Worm (Caenorhabditis elegans) whole organism, L3 larva: ENCODE data around the gene pigm-1.

Experiments
- R02D3.7 ChIP-seq: fragments of 150-350 bp; optimal IDR thresholded peaks from 2 replicates; lab custom pipeline; 2014; ENCODE audit warnings: missing biosample characterization, missing genetic modification characterization
- ZK546.5 ChIP-seq: sonication (generic microtip); optimal IDR thresholded peaks from 2 replicates; lab custom pipeline; 2017; ENCODE audit warnings: missing biosample characterization, missing genetic modification characterization
- aly-2 ChIP-seq: fragments of 150-350 bp; optimal IDR thresholded peaks from 2 replicates; lab custom pipeline; 2014; ENCODE audit warnings: missing biosample characterization, missing genetic modification characterization
- ama-1 ChIP-seq: fragments of 150-350 bp; optimal IDR thresholded peaks from 2 replicates; lab custom pipeline; 2018
- ceh-16 ChIP-seq: sonication (generic microtip); optimal IDR thresholded peaks from 2 replicates; lab custom pipeline; 2017; ENCODE audit warnings: missing biosample characterization, missing genetic modification characterization
- ceh-28 ChIP-seq: fragments of 150-350 bp; optimal IDR thresholded peaks from 2 replicates; lab custom pipeline; 2014; ENCODE audit warnings: missing biosample characterization, missing genetic modification reagents, missing genetic modification characterization
- ceh-82 ChIP-seq: fragments of 150-350 bp; optimal IDR thresholded peaks from 2 replicates; lab custom pipeline; 2014; ENCODE audit warnings: missing biosample characterization, missing genetic modification characterization
- ceh-9 ChIP-seq: sonication (generic microtip); optimal IDR thresholded peaks from 2 replicates; lab custom pipeline; 2018; ENCODE audit warnings: missing biosample characterization, missing genetic modification characterization
- daf-12 ChIP-seq: fragments of 150-350 bp; optimal IDR thresholded peaks from 2 replicates; lab custom pipeline; 2014; ENCODE audit warnings: missing biosample characterization, missing genetic modification reagents, missing genetic modification characterization
- egl-27 ChIP-seq: sonication (generic microtip); optimal IDR thresholded peaks from 4 replicates; lab custom pipeline; 2017; ENCODE audit warnings: missing biosample characterization, missing genetic modification reagents, missing genetic modification characterization
- egl-5 ChIP-seq: fragments of 150-350 bp; optimal IDR thresholded peaks from 2 replicates; lab custom pipeline; 2017; ENCODE audit warnings: missing biosample characterization, missing genetic modification reagents, missing genetic modification characterization, inconsistent platforms
- elt-1 ChIP-seq: fragments of 150-350 bp; optimal IDR thresholded peaks from 2 replicates; lab custom pipeline; 2014; ENCODE audit warnings: missing biosample characterization, missing genetic modification characterization
- elt-2 ChIP-seq: sonication (generic microtip); optimal IDR thresholded peaks from 2 replicates; lab custom pipeline; 2016; ENCODE audit warnings: missing genetic modification reagents, mild to moderate bottlenecking, missing genetic modification characterization, missing compliant biosample characterization
- elt-3 ChIP-seq, 3 experiments: fragments of 150-350 bp in 1 of 3; sonication (generic microtip) in 2 of 3; optimal IDR thresholded peaks; 2 replicates in 2 of 3; 4 replicates in 1 of 3; lab custom pipeline; 2014 to 2017; ENCODE audit warnings: missing biosample characterization in 3 of 3, missing genetic modification characterization in 3 of 3
- eor-1 ChIP-seq, 2 experiments: fragments of 150-350 bp; optimal IDR thresholded peaks; 2 replicates each; lab custom pipeline; 2014 to 2018; ENCODE audit warnings: missing biosample characterization in 2 of 2, missing genetic modification characterization in 2 of 2
- fkh-10 ChIP-seq: sonication (generic microtip); optimal IDR thresholded peaks from 2 replicates; lab custom pipeline; 2017; ENCODE audit warnings: missing biosample characterization, missing genetic modification reagents, missing genetic modification characterization
- fkh-2 ChIP-seq: fragments of 150-350 bp; optimal IDR thresholded peaks from 2 replicates; lab custom pipeline; 2014; ENCODE audit warnings: missing biosample characterization, missing genetic modification reagents, missing genetic modification characterization
- fos-1 ChIP-seq: fragments of 150-350 bp; optimal IDR thresholded peaks from 2 replicates; lab custom pipeline; 2014; ENCODE audit warnings: missing biosample characterization, missing genetic modification characterization
- hmg-11 ChIP-seq: sonication (generic microtip); optimal IDR thresholded peaks from 2 replicates; lab custom pipeline; 2016; ENCODE audit warnings: missing genetic modification characterization, missing compliant biosample characterization
- jun-1 ChIP-seq: fragments of 150-350 bp; optimal IDR thresholded peaks from 2 replicates; lab custom pipeline; 2014; ENCODE audit warnings: missing biosample characterization, missing genetic modification reagents, missing genetic modification characterization
- lin-15B ChIP-seq: fragments of 150-350 bp; optimal IDR thresholded peaks from 2 replicates; lab custom pipeline; 2014; ENCODE audit warnings: missing biosample characterization, missing genetic modification characterization
- lin-39 ChIP-seq: fragments of 150-350 bp; optimal IDR thresholded peaks from 2 replicates; lab custom pipeline; 2018; ENCODE audit warnings: missing biosample characterization, missing genetic modification reagents, missing genetic modification characterization
- lsy-12 ChIP-seq: sonication (generic microtip); optimal IDR thresholded peaks from 2 replicates; lab custom pipeline; 2016; ENCODE audit warnings: mild to moderate bottlenecking, missing genetic modification characterization, missing compliant biosample characterization
- mdl-1 ChIP-seq: fragments of 150-350 bp; optimal IDR thresholded peaks from 2 replicates; lab custom pipeline; 2014; ENCODE audit warnings: missing biosample characterization, missing genetic modification characterization
- mml-1 ChIP-seq: fragments of 150-350 bp; sonication (generic microtip); optimal IDR thresholded peaks from 3 replicates; lab custom pipeline; 2014; ENCODE audit warnings: missing biosample characterization, missing genetic modification characterization
- nfya-1 ChIP-seq: sonication (generic microtip); optimal IDR thresholded peaks from 2 replicates; lab custom pipeline; 2017; ENCODE audit warnings: missing genetic modification characterization, mild to moderate bottlenecking, missing compliant biosample characterization, antibody characterized with exemption, moderate library complexity; ENCODE audit not compliant: insufficient read depth
- nhr-11 ChIP-seq: fragments of 150-350 bp; optimal IDR thresholded peaks from 2 replicates; lab custom pipeline; 2014; ENCODE audit warnings: missing biosample characterization, missing genetic modification characterization
- nhr-12 ChIP-seq: fragments of 150-350 bp; optimal IDR thresholded peaks from 2 replicates; lab custom pipeline; 2014; ENCODE audit warnings: missing biosample characterization, missing genetic modification characterization
- nhr-23 ChIP-seq: fragments of 150-350 bp; optimal IDR thresholded peaks from 2 replicates; lab custom pipeline; 2014; ENCODE audit warnings: missing biosample characterization, missing genetic modification reagents, missing genetic modification characterization
- nhr-237 ChIP-seq: fragments of 150-350 bp; optimal IDR thresholded peaks from 2 replicates; lab custom pipeline; 2014; ENCODE audit warnings: missing biosample characterization, missing genetic modification characterization
- nhr-25 ChIP-seq: sonication (generic microtip); optimal IDR thresholded peaks from 2 replicates; lab custom pipeline; 2017; ENCODE audit warnings: missing biosample characterization, missing genetic modification characterization
- nhr-28 ChIP-seq: fragments of 150-350 bp; optimal IDR thresholded peaks from 2 replicates; lab custom pipeline; 2014; ENCODE audit warnings: missing biosample characterization, missing genetic modification characterization
- nhr-43 ChIP-seq: sonication (generic microtip); optimal IDR thresholded peaks from 2 replicates; lab custom pipeline; 2016; ENCODE audit warnings: mild to moderate bottlenecking, missing genetic modification characterization, missing compliant biosample characterization; ENCODE audit not compliant: poor library complexity, severe bottlenecking
- nhr-67 ChIP-seq: fragments of 150-350 bp; optimal IDR thresholded peaks from 2 replicates; lab custom pipeline; 2014; ENCODE audit warnings: missing biosample characterization, missing genetic modification characterization
- nhr-76 ChIP-seq: fragments of 150-350 bp; sonication (generic microtip); optimal IDR thresholded peaks from 5 replicates; lab custom pipeline; 2014; ENCODE audit warnings: missing biosample characterization, missing genetic modification characterization
- nhr-77 ChIP-seq: fragments of 150-350 bp; optimal IDR thresholded peaks from 2 replicates; lab custom pipeline; 2014; ENCODE audit warnings: missing biosample characterization, missing genetic modification characterization
- pha-4 ChIP-seq: fragments of 150-350 bp; optimal IDR thresholded peaks from 2 replicates; lab custom pipeline; 2014; ENCODE audit warnings: missing biosample characterization, missing genetic modification reagents, missing genetic modification characterization
- pqm-1 ChIP-seq: fragments of 150-350 bp; optimal IDR thresholded peaks from 2 replicates; lab custom pipeline; 2017; ENCODE audit warnings: missing biosample characterization, missing genetic modification characterization, inconsistent platforms
- sea-2 ChIP-seq: fragments of 150-350 bp; sonication (generic microtip); optimal IDR thresholded peaks from 4 replicates; lab custom pipeline; 2014; ENCODE audit warnings: missing biosample characterization, missing genetic modification reagents, missing genetic modification characterization
- skn-1 ChIP-seq: fragments of 150-350 bp; optimal IDR thresholded peaks from 2 replicates; lab custom pipeline; 2014; ENCODE audit warnings: missing biosample characterization, missing genetic modification characterization
- snpc-4 ChIP-seq: fragments of 150-350 bp; optimal IDR thresholded peaks from 2 replicates; lab custom pipeline; 2014; ENCODE audit warnings: missing biosample characterization, missing genetic modification characterization
- tbx-2 ChIP-seq: sonication (generic microtip); optimal IDR thresholded peaks from 2 replicates; lab custom pipeline; 2016; ENCODE audit warnings: mild to moderate bottlenecking, missing genetic modification characterization, missing compliant biosample characterization
- unc-39 ChIP-seq: sonication (generic microtip); optimal IDR thresholded peaks from 4 replicates; lab custom pipeline; 2017; ENCODE audit warnings: missing biosample characterization, missing genetic modification characterization
- unc-62 ChIP-seq: fragments of 150-350 bp; sonication (generic microtip); optimal IDR thresholded peaks from 4 replicates; lab custom pipeline; 2014; ENCODE audit warnings: missing biosample characterization, missing genetic modification reagents, missing genetic modification characterization
- zag-1 ChIP-seq: fragments of 150-350 bp; optimal IDR thresholded peaks from 2 replicates; lab custom pipeline; 2014; ENCODE audit warnings: missing biosample characterization, missing genetic modification characterization
- ztf-11 ChIP-seq: fragments of 150-350 bp; optimal IDR thresholded peaks from 2 replicates; lab custom pipeline; 2014; ENCODE audit warnings: missing biosample characterization, missing genetic modification characterization
- ztf-4 ChIP-seq: fragments of 150-350 bp; optimal IDR thresholded peaks from 2 replicates; lab custom pipeline; 2014; ENCODE audit warnings: missing biosample characterization, missing genetic modification characterization

Gene pigm-1

DNA sequence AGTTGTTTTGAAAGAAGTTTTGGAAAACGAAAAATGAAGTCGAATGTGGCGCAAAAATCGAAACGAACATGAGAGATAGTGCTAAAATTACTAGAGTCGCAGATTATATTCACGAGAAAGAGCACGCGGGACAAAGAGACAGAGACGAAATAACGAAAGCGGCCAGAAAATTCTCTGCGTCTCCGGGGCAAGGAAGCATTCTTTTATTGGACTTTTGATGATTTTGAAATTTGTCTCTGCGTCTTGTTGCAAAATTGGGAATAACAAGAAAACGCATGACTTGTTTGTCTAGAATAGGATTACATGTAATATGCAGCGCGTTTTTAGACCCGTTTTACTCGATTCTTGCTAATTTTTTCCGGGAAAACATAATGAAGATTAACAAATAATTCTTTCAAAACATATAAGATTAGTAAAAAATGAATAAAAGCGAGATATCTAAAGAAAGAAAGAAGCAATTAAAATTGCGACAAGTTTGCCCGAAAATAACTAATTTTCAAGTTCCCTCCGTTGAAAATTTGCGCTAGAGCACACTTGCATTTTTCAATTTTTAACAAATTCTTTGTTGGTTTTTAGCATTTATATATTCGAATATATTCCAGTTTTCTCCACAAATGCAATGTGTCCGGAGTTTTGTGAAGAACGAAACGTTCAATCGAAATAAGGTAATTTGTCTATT is at the start of gene pigm-1, which contains the start of gene B0491.6:
Gene pigm-1 (plus strand): TSS at position 568 of the 679 bp plus-strand sequence.
Gene B0491.6 (minus strand): TSS at position 466 of the 679 bp plus-strand sequence.
- TF ChIP-seq lin-39 (tag; lab: Kevin White, UChicago): no peak
- peak; percentile 57 for TF ChIP-seq snpc-4 (tag; lab: Kevin White, UChicago)
- peak; percentile 25 for TF ChIP-seq lin-15B
- TF ChIP-seq nhr-25: peak; percentile 46
- TF ChIP-seq sea-2 (GFP tag; lab: Kevin White, UChicago): no peak
- TF ChIP-seq ceh-28 (tag; lab: Kevin White, UChicago): peak; percentile 51
- TF ChIP-seq nhr-67: no peak
- TF ChIP-seq ceh-16 (tag; lab: Kevin White, UChicago): no peak
- peak; percentile 11 for TF ChIP-seq mdl-1 (tag; lab: Kevin White, UChicago)
- TF ChIP-seq ama-1 (lab: Kevin White, UChicago): no peak
- no peak for TF ChIP-seq aly-2 (tag; lab: Kevin White, UChicago)
- no peak for TF ChIP-seq elt-3 (tag; optimal IDR thresholded peaks at IDR 0.05; lab: Kevin White, UChicago)
- no peak for TF ChIP-seq nhr-76
- peak; percentile 25 for TF ChIP-seq nhr-11 (tag; lab: Kevin White, UChicago)
- peak; percentile 69 for TF ChIP-seq hmg-11 (tag; lab: Kevin White, UChicago)
- no peak for TF ChIP-seq zag-1 (tag; lab: Kevin White, UChicago)
- no peak for TF ChIP-seq unc-62 (GFP tag; lab: Kevin White, UChicago)
- TF ChIP-seq elt-1: no peak
- TF ChIP-seq daf-12 (tag; lab: Kevin White, UChicago): no peak
- no peak for TF ChIP-seq unc-39 (tag; lab: Kevin White, UChicago)
- no peak for TF ChIP-seq mml-1 (tag; lab: Kevin White, UChicago)
- no peak for TF ChIP-seq ztf-11 (tag; lab: Kevin White, UChicago)
- peak; percentile 41 for TF ChIP-seq nhr-23 (tag; lab: Kevin White, UChicago)
- TF ChIP-seq jun-1 (tag; lab: Kevin White, UChicago): peak; percentile 33
- no peak for TF ChIP-seq ZK546.5 (tag; lab: Kevin White, UChicago)
- TF ChIP-seq nhr-237 (tag; lab: Kevin White, UChicago): no peak
- no peak for TF ChIP-seq fos-1 (tag; lab: Kevin White, UChicago)
- no peak for TF ChIP-seq nhr-28
- no peak for TF ChIP-seq nhr-77 (tag; lab: Kevin White, UChicago)
- no peak for TF ChIP-seq eor-1 (tag; optimal IDR thresholded peaks at IDR 0.05; lab: Kevin White, UChicago)
- TF ChIP-seq nhr-12 (tag; lab: Kevin White, UChicago): no peak
- TF ChIP-seq egl-27 (tag; lab: Kevin White, UChicago): no peak
- TF ChIP-seq pha-4 (tag; lab: Kevin White, UChicago): peak; percentile 56
- no peak for TF ChIP-seq ztf-4
- TF ChIP-seq ceh-82 (tag; lab: Kevin White, UChicago): no peak
- no peak for TF ChIP-seq R02D3.7 (tag; lab: Kevin White, UChicago)
- TF ChIP-seq egl-5: peak; percentile 68
- TF ChIP-seq skn-1 (tag; lab: Kevin White, UChicago): peak; percentile 94
- peak; percentile 15 for TF ChIP-seq pqm-1
- peak; percentile 48 for TF ChIP-seq elt-2
- TF ChIP-seq nfya-1 (tag; lab: Kevin White, UChicago): peak; percentile 66
- no peak for TF ChIP-seq lsy-12 (tag; lab: Kevin White, UChicago)
- TF ChIP-seq ceh-9 (tag; lab: Kevin White, UChicago): no peak
- TF ChIP-seq fkh-10 (GFP tag; lab: Kevin White, UChicago): peak; percentile 30
- TF ChIP-seq fkh-2 (tag; lab: Kevin White, UChicago): no peak
- TF ChIP-seq tbx-2: no peak
- peak; percentile 4 for TF ChIP-seq nhr-43
